Worm (Caenorhabditis elegans): ENCODE results near the gene Y73C8C.8.

DNA sequence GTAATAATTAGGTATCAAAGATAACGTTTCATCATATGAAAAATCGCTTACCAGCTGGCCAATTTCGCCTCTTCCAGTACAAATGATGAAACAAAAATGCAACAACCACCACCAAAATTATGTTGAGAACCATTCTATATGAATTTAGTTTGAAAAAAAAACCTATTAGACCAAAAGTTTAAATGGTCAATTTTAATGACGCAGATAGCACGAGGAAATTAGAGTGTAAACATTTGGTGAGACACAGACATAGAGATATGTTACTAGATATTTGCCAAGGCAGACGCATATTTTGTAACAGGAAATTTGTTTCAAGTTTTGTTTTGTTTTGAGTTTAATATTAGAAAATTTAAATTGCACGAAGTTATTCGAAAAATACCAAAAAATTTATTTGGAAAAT lies 19.3 kb downstream of the Y73C8C.8 start, which contains the start of gene cyp-33C9:
- TF ChIP-seq nhr-76 (tag; optimal IDR thresholded peaks at IDR 0.05) (no peak), ztf-4 (tag; optimal IDR thresholded peaks at IDR 0.05) (no peak), zag-1 (tag; optimal IDR thresholded peaks at IDR 0.05) (no peak), daf-12 (tag; optimal IDR thresholded peaks at IDR 0.05) (no peak), nhr-77 (tag; optimal IDR thresholded peaks at IDR 0.05) (no peak), ceh-82 (tag; optimal IDR thresholded peaks at IDR 0.05) (no peak)
